Worm (Caenorhabditis elegans) whole organism, early embryonic: Measurements from ENCODE around the gene sas-5.

ENCODE experiments used
- ama-1 ChIP-seq: fragments of 150-350 bp; optimal IDR thresholded peaks from 2 replicates; lab custom pipeline; 2014
- ceh-36 ChIP-seq: sonication (generic microtip); optimal IDR thresholded peaks from 2 replicates; lab custom pipeline; 2016; ENCODE audit warnings: missing genetic modification characterization, inconsistent platforms, missing compliant biosample characterization
- sea-1 ChIP-seq: fragments of 200-800 bp; sonication (Bioruptor generic); conservative IDR thresholded peaks from 2 replicates; pipeline ENCODE4 v1.3.6; 2022; ENCODE audit warnings: missing genetic modification characterization, missing compliant biosample characterization
- tra-4 ChIP-seq: sonication (generic microtip); optimal IDR thresholded peaks from 2 replicates; lab custom pipeline; 2017; ENCODE audit warnings: missing genetic modification characterization, missing compliant biosample characterization

ce11 chrV:11641298-11641787, 30.8 kb downstream of the sas-5 start:
- TF ChIP-seq ama-1 (lab: Kevin White, UChicago) (no peak), tra-4 (tag; lab: Kevin White, UChicago) (no peak), ceh-36 (tag; lab: Kevin White, UChicago) (no peak), sea-1 (GFP tag; lab: Robert Waterston, UW) (no peak)
